Fruit fly (Drosophila melanogaster): ENCODE data around the gene tara.

Gene tara

DNA sequence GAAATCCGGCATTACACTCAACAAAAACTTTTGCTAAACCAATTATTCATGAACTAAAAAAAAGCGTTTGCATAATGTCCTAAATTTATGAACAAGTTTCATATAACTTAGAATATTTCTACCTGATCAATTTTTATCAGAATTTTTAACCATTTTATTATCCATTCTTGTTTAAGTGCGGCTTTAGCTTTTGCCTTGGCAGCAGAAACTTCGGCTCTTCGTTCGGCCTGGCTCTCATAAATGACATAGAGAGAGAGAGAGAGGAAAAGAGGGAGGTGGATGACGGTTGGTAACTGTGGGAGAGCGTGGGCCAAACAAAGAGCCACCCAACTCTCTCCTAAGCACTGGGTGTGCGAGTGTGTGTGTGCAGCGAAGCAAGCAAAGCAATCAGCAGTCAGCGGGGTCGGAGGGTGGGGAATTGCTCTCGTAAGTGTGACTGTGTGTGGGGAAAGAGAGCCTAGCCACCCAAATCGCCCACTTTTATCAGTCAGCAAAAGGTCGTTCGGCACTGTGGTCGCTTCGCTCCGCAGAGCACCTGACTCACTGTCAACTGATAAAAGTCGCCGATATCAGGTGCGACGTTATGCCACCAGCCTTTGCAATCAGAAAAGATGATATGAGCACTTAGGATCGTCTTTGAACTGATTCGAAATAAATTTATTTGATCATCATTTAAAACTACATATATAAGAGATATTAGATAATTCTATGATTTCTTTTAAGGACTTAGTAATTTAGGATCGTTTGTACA is 861 bp upstream of the tara start (continued):
- TF ChIP-seq dmrt11E (tag; optimal IDR thresholded peaks at IDR 0.05): peak; percentile 97
- peak; percentile 98 for TF ChIP-seq CG18262 (tag; optimal IDR thresholded peaks at IDR 0.05)
- no peak for TF ChIP-seq CkIIα-i1 (GFP tag; IDR thresholded peaks at IDR 0.05)
- TF ChIP-seq CG32772 (GFP tag; IDR thresholded peaks at IDR 0.05): no peak
- peak; percentile 98 for TF ChIP-seq Bteb2 (GFP tag; optimal IDR thresholded peaks at IDR 0.05)
- TF ChIP-seq CG34376 (GFP tag; optimal IDR thresholded peaks at IDR 0.05): peak; percentile 94
- no peak for TF ChIP-seq CG5953 (GFP tag; IDR thresholded peaks at IDR 0.05)
- no peak for TF ChIP-seq z (GFP tag; IDR thresholded peaks at IDR 0.05)
- TF ChIP-seq D (optimal IDR thresholded peaks at IDR 0.05): no peak
- peak; percentile 97 for TF ChIP-seq D (GFP tag; optimal IDR thresholded peaks at IDR 0.05)
- TF ChIP-seq CG32767 (GFP tag; IDR thresholded peaks at IDR 0.05): no peak
- TF ChIP-seq CG10366 (GFP tag; IDR thresholded peaks at IDR 0.05): no peak
- TF ChIP-seq Bdp1 (GFP tag; optimal IDR thresholded peaks at IDR 0.05): peak; percentile 88
- TF ChIP-seq oc (tag; optimal IDR thresholded peaks at IDR 0.05): peak; percentile 99
- TF ChIP-seq CG4328 (GFP tag; optimal IDR thresholded peaks at IDR 0.05): peak; percentile 71
- TF ChIP-seq CG16815 (GFP tag; optimal IDR thresholded peaks at IDR 0.05): peak; percentile 89
- TF ChIP-seq CG14050 (GFP tag; IDR thresholded peaks at IDR 0.05): no peak
- TF ChIP-seq ewg (GFP tag; optimal IDR thresholded peaks at IDR 0.05): peak; percentile 93
- TF ChIP-seq CG8089 (GFP tag; optimal IDR thresholded peaks at IDR 0.05): peak; percentile 94
- TF ChIP-seq CG10209 (GFP tag; optimal IDR thresholded peaks at IDR 0.05): peak; percentile 97
- no peak for TF ChIP-seq CG34422 (GFP tag; IDR thresholded peaks at IDR 0.05)
- peak; percentile 98 for TF ChIP-seq CG17829 (tag; optimal IDR thresholded peaks at IDR 0.05)
- TF ChIP-seq Nf-YA (GFP tag; IDR thresholded peaks at IDR 0.05): no peak
- TF ChIP-seq Hr39 (optimal IDR thresholded peaks at IDR 0.05): no peak
- TF ChIP-seq dmrt99B (tag; optimal IDR thresholded peaks at IDR 0.05): peak; percentile 99
- peak; percentile 93 for TF ChIP-seq Mad (GFP tag; optimal IDR thresholded peaks at IDR 0.05)
- TF ChIP-seq da (GFP tag; optimal IDR thresholded peaks at IDR 0.05): peak; percentile 90
- no peak for TF ChIP-seq CG9932 (GFP tag; IDR thresholded peaks at IDR 0.05)
- TF ChIP-seq sr (GFP tag; IDR thresholded peaks at IDR 0.05): no peak
- TF ChIP-seq peb (GFP tag; IDR thresholded peaks at IDR 0.05): no peak
- TF ChIP-seq CG1832 (GFP tag; optimal IDR thresholded peaks at IDR 0.05): no peak
- no peak for TF ChIP-seq Mrtf (GFP tag; IDR thresholded peaks at IDR 0.05)
- no peak for TF ChIP-seq CG7963 (GFP tag; IDR thresholded peaks at IDR 0.05; ENCODE audit: partially characterized antibody)
- TF ChIP-seq caup (GFP tag; optimal IDR thresholded peaks at IDR 0.05; ENCODE audit: severe bottlenecking): peak; percentile 97
- no peak for TF ChIP-seq NFAT (GFP tag; IDR thresholded peaks at IDR 0.05)
- TF ChIP-seq hth (optimal IDR thresholded peaks at IDR 0.05): no peak
- TF ChIP-seq grau (tag; optimal IDR thresholded peaks at IDR 0.05): peak; percentile 97
- no peak for TF ChIP-seq br (optimal IDR thresholded peaks at IDR 0.05)
- TF ChIP-seq CG31441 (GFP tag; IDR thresholded peaks at IDR 0.05): no peak
- TF ChIP-seq HLHmδ (GFP tag; optimal IDR thresholded peaks at IDR 0.05): peak; percentile 3
- TF ChIP-seq tna (GFP tag; IDR thresholded peaks at IDR 0.05; ENCODE audit: partially characterized antibody): no peak
- no peak for TF ChIP-seq ara (GFP tag; IDR thresholded peaks at IDR 0.05)
- no peak for TF ChIP-seq CG2129 (GFP tag; IDR thresholded peaks at IDR 0.05; ENCODE audit: partially characterized antibody)
- no peak for TF ChIP-seq pan (optimal IDR thresholded peaks at IDR 0.05)
- TF ChIP-seq pan (GFP tag; optimal IDR thresholded peaks at IDR 0.05 in 1 of 2, IDR thresholded peaks at IDR 0.05 in 1 of 2): no peak
- peak; percentile 99 for TF ChIP-seq CG10979 (tag; optimal IDR thresholded peaks at IDR 0.05)
- TF ChIP-seq bcd (GFP tag; optimal IDR thresholded peaks at IDR 0.05): peak; percentile 98
- peak; percentile 93 for TF ChIP-seq p53 (GFP tag; optimal IDR thresholded peaks at IDR 0.05)
- TF ChIP-seq CG14441 (GFP tag; IDR thresholded peaks at IDR 0.05): no peak
- no peak for TF ChIP-seq Doc3 (GFP tag; IDR thresholded peaks at IDR 0.05; ENCODE audit: partially characterized antibody)
- peak; percentile 78 for TF ChIP-seq CG15696 (tag; optimal IDR thresholded peaks at IDR 0.05)
- peak; percentile 98 for TF ChIP-seq CG7786 (GFP tag; optimal IDR thresholded peaks at IDR 0.05)
